Worm (Caenorhabditis elegans): Measurements from ENCODE around the gene str-38.

ce11 chrV:15721431-15721830 lies 10.7 kb downstream of the str-38 start:
- TF ChIP-seq him-1 (tag; optimal IDR thresholded peaks at IDR 0.05), result no peak
- TF ChIP-seq W03F9.2 (tag; optimal IDR thresholded peaks at IDR 0.05), result no peak
- no peak for TF ChIP-seq dao-5 (tag; optimal IDR thresholded peaks at IDR 0.05)
